Worm (Caenorhabditis elegans) whole organism, late embryonic: ENCODE measurements around the gene emb-9.
A peak's percentile ranks its signal among the peaks of the same experiment; 100 is the strongest.

Experiments used
- C38D4.7 ChIP-seq: fragments of 200-800 bp; sonication (Bioruptor generic); optimal IDR thresholded peaks from 2 replicates; lab custom pipeline; 2018; ENCODE audit warnings: mild to moderate bottlenecking, missing genetic modification characterization, moderate library complexity, missing compliant biosample characterization
- F13H6.1 ChIP-seq: sonication (generic microtip); optimal IDR thresholded peaks from 2 replicates; lab custom pipeline; 2016; ENCODE audit warnings: missing genetic modification characterization, missing compliant biosample characterization
- K09A11.1 ChIP-seq: sonication (generic microtip); optimal IDR thresholded peaks from 2 replicates; lab custom pipeline; 2017; ENCODE audit warnings: antibody characterized with exemption, mild to moderate bottlenecking, missing genetic modification characterization, missing compliant biosample characterization; ENCODE audit not compliant: insufficient read depth
- ama-1 ChIP-seq: fragments of 150-350 bp; optimal IDR thresholded peaks from 2 replicates; lab custom pipeline; 2014
- ceh-18 ChIP-seq: sonication (generic microtip); optimal IDR thresholded peaks from 2 replicates; lab custom pipeline; 2016; ENCODE audit warnings: missing genetic modification characterization, missing compliant biosample characterization
- ceh-2 ChIP-seq: sonication (generic microtip); optimal IDR thresholded peaks from 2 replicates; lab custom pipeline; 2016; ENCODE audit warnings: missing genotype, missing genetic modification characterization, missing compliant biosample characterization
- ceh-45 ChIP-seq: fragments of 200-800 bp; sonication (Bioruptor generic); IDR thresholded peaks from 2 replicates; pipeline ENCODE4 v1.3.6; 2022; ENCODE audit warnings: missing genetic modification reagents, missing genetic modification characterization, missing compliant biosample characterization
- ceh-48 ChIP-seq: sonication (generic microtip); optimal IDR thresholded peaks from 2 replicates; lab custom pipeline; 2016; ENCODE audit warnings: missing genetic modification characterization, inconsistent platforms, missing compliant biosample characterization
- ceh-6 ChIP-seq: fragments of 200-800 bp; sonication (Bioruptor generic); optimal IDR thresholded peaks from 2 replicates; lab custom pipeline; 2018; ENCODE audit warnings: mild to moderate bottlenecking, missing genetic modification characterization, missing compliant biosample characterization
- ceh-9 ChIP-seq: sonication (generic microtip); optimal IDR thresholded peaks from 2 replicates; lab custom pipeline; 2016; ENCODE audit warnings: mild to moderate bottlenecking, missing genetic modification characterization, inconsistent platforms, missing compliant biosample characterization
- che-1 ChIP-seq: sonication (generic microtip); optimal IDR thresholded peaks from 2 replicates; lab custom pipeline; 2016; ENCODE audit warnings: mild to moderate bottlenecking, missing genetic modification characterization, missing compliant biosample characterization
- dmd-4 ChIP-seq: sonication (generic microtip); optimal IDR thresholded peaks from 2 replicates; lab custom pipeline; 2016; ENCODE audit warnings: borderline replicate concordance, missing genetic modification characterization, missing compliant biosample characterization
- elt-2 ChIP-seq: sonication (generic microtip); optimal IDR thresholded peaks from 2 replicates; lab custom pipeline; 2016; ENCODE audit warnings: missing genetic modification reagents, missing genetic modification characterization, missing compliant biosample characterization
- hlh-15 ChIP-seq: sonication (generic microtip); optimal IDR thresholded peaks from 2 replicates; lab custom pipeline; 2016; ENCODE audit warnings: missing genetic modification characterization, missing compliant biosample characterization
- hlh-6 ChIP-seq: sonication (generic microtip); optimal IDR thresholded peaks from 2 replicates; lab custom pipeline; 2016; ENCODE audit warnings: missing genotype, missing genetic modification characterization, missing compliant biosample characterization
- lin-11 ChIP-seq: fragments of 200-800 bp; sonication (Bioruptor generic); optimal IDR thresholded peaks from 2 replicates; lab custom pipeline; 2018; ENCODE audit warnings: mild to moderate bottlenecking, missing genetic modification characterization, missing compliant biosample characterization
- mec-3 ChIP-seq: sonication (generic microtip); optimal IDR thresholded peaks from 2 replicates; lab custom pipeline; 2016; ENCODE audit warnings: borderline replicate concordance, missing genetic modification characterization, missing compliant biosample characterization
- nfya-1 ChIP-seq: sonication (generic microtip); optimal IDR thresholded peaks from 2 replicates; lab custom pipeline; 2017; ENCODE audit warnings: missing genetic modification characterization, mild to moderate bottlenecking, missing compliant biosample characterization, antibody characterized with exemption, moderate library complexity
- nhr-11 ChIP-seq: fragments of 150-350 bp; optimal IDR thresholded peaks from 2 replicates; lab custom pipeline; 2014; ENCODE audit warnings: missing biosample characterization, missing genetic modification characterization
- nhr-232 ChIP-seq: sonication (generic microtip); optimal IDR thresholded peaks from 2 replicates; lab custom pipeline; 2016; ENCODE audit warnings: missing genetic modification characterization, missing compliant biosample characterization
- pag-3 ChIP-seq: sonication (generic microtip); optimal IDR thresholded peaks from 2 replicates; lab custom pipeline; 2016; ENCODE audit warnings: missing compliant biosample characterization, missing genetic modification characterization, borderline replicate concordance
- pat-9 ChIP-seq: fragments of 200-800 bp; sonication (Bioruptor generic); optimal IDR thresholded peaks from 2 replicates; lab custom pipeline; 2018; ENCODE audit warnings: mild to moderate bottlenecking, missing genetic modification characterization, moderate library complexity, missing compliant biosample characterization
- ref-2 ChIP-seq: sonication (generic microtip); optimal IDR thresholded peaks from 2 replicates; lab custom pipeline; 2016; ENCODE audit warnings: missing genetic modification characterization, missing compliant biosample characterization
- rnt-1 ChIP-seq: sonication (generic microtip); optimal IDR thresholded peaks from 2 replicates; lab custom pipeline; 2016; ENCODE audit warnings: missing genetic modification characterization, missing compliant biosample characterization
- sox-2 ChIP-seq: fragments of 200-800 bp; sonication (Bioruptor generic); IDR thresholded peaks from 2 replicates; pipeline ENCODE4 v1.3.6; 2022; ENCODE audit warnings: missing genetic modification reagents, missing genetic modification characterization, missing compliant biosample characterization
- sox-4 ChIP-seq: sonication (generic microtip); optimal IDR thresholded peaks from 2 replicates; lab custom pipeline; 2017; ENCODE audit warnings: mild to moderate bottlenecking, missing genetic modification characterization, inconsistent platforms, missing compliant biosample characterization
- syd-9 ChIP-seq: sonication (generic microtip); optimal IDR thresholded peaks from 2 replicates; lab custom pipeline; 2016; ENCODE audit warnings: mild to moderate bottlenecking, missing genetic modification characterization, moderate library complexity, missing compliant biosample characterization
- ttx-3 ChIP-seq: sonication (generic microtip); optimal IDR thresholded peaks from 2 replicates; lab custom pipeline; 2016; ENCODE audit warnings: missing genetic modification reagents, missing genetic modification characterization, missing compliant biosample characterization
- unc-3 ChIP-seq, 2 experiments: fragments of 200-800 bp in 1 of 2; sonication (Bioruptor generic) in 1 of 2; sonication (generic microtip) in 1 of 2; conservative IDR thresholded peaks in 1 of 2; optimal IDR thresholded peaks in 1 of 2; 2 replicates each; pipeline versions ENCODE4 v1.3.6 to Lab custom; 2016 to 2022; ENCODE audit warnings: missing compliant biosample characterization in 2 of 2, missing genetic modification characterization in 2 of 2, missing genetic modification reagents in 1 of 2
- unc-42 ChIP-seq: sonication (generic microtip); optimal IDR thresholded peaks from 2 replicates; lab custom pipeline; 2016; ENCODE audit warnings: missing genotype, missing genetic modification characterization, missing compliant biosample characterization
- zip-5 ChIP-seq: sonication (generic microtip); optimal IDR thresholded peaks from 2 replicates; lab custom pipeline; 2016; ENCODE audit warnings: missing genetic modification characterization, missing compliant biosample characterization
- ztf-16 ChIP-seq: sonication (generic microtip); optimal IDR thresholded peaks from 2 replicates; lab custom pipeline; 2017; ENCODE audit warnings: missing genetic modification characterization, missing compliant biosample characterization

Gene emb-9

DNA sequence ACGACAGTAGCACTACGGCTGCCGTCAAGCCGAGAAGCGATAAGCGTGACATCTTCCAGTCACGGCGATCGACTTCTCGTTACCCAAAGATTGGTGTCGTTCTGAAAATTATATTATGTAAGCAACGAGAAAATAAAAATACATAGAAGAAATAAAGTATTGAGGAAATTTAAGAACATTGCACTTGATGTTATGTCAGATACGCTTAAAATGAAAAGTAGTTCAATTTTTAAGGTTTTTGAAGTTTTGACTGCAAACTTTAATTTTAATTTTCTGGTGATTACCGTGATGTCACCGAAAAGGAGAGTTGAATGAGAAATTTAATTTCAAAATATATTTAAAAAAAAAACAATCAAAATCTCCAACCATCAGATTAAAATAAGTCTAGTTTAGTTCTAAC, at the start of gene emb-9:
Gene emb-9 (minus strand): TSS at position 101 of the 400 bp plus-strand sequence.
- TF ChIP-seq ref-2 (tag; lab: Kevin White, UChicago) (no peak), ceh-45 (GFP tag; lab: Robert Waterston, UW) (no peak), nhr-232 (tag; lab: Kevin White, UChicago) (no peak), che-1 (tag; lab: Kevin White, UChicago) (no peak), unc-42 (no peak), ceh-18 (tag; lab: Kevin White, UChicago) (no peak), ttx-3 (tag; lab: Kevin White, UChicago) (no peak), C38D4.7 (GFP tag; lab: Kevin White, UChicago) (no peak), nhr-11 (tag; lab: Kevin White, UChicago) (no peak), ztf-16 (tag; lab: Kevin White, UChicago) (no peak)

DNA sequence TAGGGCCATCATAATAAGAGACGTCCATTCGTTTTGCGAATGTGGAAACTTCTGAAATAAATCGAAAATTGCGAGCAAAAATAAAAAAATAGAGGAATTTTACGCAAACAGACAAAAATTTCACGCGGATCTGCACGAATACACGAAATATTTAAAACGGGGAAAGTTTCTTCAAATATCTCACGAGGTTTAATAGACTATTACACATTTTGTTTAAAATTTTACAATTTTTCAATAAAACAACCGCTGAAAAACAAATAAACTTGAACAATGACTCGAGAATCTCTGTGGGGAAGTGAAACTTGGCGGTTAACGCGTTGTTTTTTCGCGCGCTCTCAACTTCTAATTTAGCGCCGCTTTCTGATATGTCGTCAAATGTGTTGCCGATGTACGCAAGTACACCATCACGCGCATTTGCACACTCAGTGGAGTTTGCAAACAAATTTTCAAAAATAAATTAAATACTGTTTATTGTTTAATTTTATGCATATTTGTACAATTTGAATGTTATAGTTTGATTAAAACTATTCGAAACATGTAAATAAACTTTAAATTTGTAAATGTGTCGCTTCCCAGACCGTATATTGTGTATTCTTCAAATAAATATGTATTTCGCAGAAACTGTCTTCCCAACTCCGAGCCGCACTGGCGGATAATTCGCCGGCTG, 49.0 kb upstream of the emb-9 start, which contains the start of the genes gpr-2 and rgr-1:
Gene gpr-2 (minus strand): TSS at position 51 of the 667 bp plus-strand sequence.
Gene rgr-1 (plus strand): TSS at position 617 of the 667 bp plus-strand sequence.
- TF ChIP-seq sox-4 (tag; lab: Kevin White, UChicago) = no peak
- peak; percentile 31 for TF ChIP-seq nfya-1 (tag; lab: Kevin White, UChicago)

DNA sequence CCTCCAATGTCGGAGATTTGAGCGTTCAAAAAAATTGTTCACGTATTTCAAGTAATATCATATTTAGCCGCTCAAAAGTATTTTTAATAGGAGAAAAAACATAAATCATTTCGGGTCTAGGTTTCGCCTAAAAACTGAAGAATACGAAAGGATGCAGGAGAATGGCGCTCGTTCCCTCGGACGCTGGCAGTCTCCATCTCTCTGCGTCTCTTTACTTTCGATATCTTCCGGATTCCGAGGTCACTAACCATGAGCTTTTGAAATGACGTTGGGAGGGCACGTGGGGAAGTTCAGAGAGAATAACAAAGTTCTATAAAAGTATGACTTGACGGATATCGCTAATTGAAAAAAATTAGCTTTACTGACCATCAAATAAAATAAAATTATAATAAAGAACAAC, 46.7 kb upstream of the emb-9 start:
- no peak for TF ChIP-seq ceh-6 (GFP tag; lab: Kevin White, UChicago)
- no peak for TF ChIP-seq hlh-15 (tag; lab: Kevin White, UChicago)
- no peak for TF ChIP-seq nhr-232 (tag; lab: Kevin White, UChicago)
- no peak for TF ChIP-seq ref-2 (tag; lab: Kevin White, UChicago)
- no peak for TF ChIP-seq K09A11.1 (tag; lab: Kevin White, UChicago)
- TF ChIP-seq nhr-11 (tag; lab: Kevin White, UChicago) = no peak
- no peak for TF ChIP-seq sox-2 (GFP tag; lab: Robert Waterston, UW)
- TF ChIP-seq ceh-9 (tag; lab: Kevin White, UChicago) = no peak
- TF ChIP-seq pag-3 (tag; lab: Kevin White, UChicago) = no peak
- TF ChIP-seq unc-3 (GFP tag; conservative IDR thresholded peaks at IDR 0.05; lab: Robert Waterston, UW) = no peak
- no peak for TF ChIP-seq unc-3 (tag; optimal IDR thresholded peaks at IDR 0.05; lab: Kevin White, UChicago)
- no peak for TF ChIP-seq elt-2 (tag; lab: Kevin White, UChicago)
- TF ChIP-seq, all 69 proteins: peak for 0

DNA sequence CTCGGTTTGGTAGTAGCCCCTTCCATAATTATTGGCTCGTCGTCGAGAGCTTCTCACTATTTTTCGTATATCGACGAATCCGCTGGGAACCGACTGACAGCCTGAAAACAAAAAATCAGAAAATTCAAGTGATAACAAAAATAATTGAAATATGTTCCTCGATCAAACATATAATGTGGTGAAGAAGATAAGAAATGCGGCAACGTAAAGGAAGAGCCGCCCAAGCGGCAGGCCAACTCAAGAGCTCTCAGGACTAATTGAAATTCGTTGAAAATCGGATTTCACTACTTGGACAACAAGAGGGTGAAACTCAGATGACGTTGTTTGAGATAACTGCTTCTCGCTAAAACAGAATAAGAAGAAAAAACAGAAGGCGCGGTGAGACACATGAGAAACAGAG, 45.8 kb upstream of the emb-9 start, which contains the start of gene slc-17.2:
Gene slc-17.2 (minus strand): TSS at position 101 of the 400 bp plus-strand sequence.
- no peak for TF ChIP-seq hlh-6 (tag; lab: Kevin White, UChicago)
- TF ChIP-seq dmd-4 (tag; lab: Kevin White, UChicago) = no peak
- TF ChIP-seq mec-3 (tag; lab: Kevin White, UChicago) = no peak
- TF ChIP-seq ceh-2 (tag; lab: Kevin White, UChicago) = no peak
- TF ChIP-seq zip-5 (tag; lab: Kevin White, UChicago) = no peak
- TF ChIP-seq unc-42 = no peak
- TF ChIP-seq ceh-48 = no peak
- TF ChIP-seq ztf-16 (tag; lab: Kevin White, UChicago) = no peak
- no peak for TF ChIP-seq ama-1
- TF ChIP-seq ceh-45 (GFP tag; lab: Robert Waterston, UW) = no peak
- no peak for TF ChIP-seq rnt-1
- no peak for TF ChIP-seq pat-9 (tag; lab: Kevin White, UChicago)
- TF ChIP-seq pag-3 (tag; lab: Kevin White, UChicago) = no peak
- no peak for TF ChIP-seq lin-11
- TF ChIP-seq F13H6.1 (tag; lab: Kevin White, UChicago) = no peak

DNA sequence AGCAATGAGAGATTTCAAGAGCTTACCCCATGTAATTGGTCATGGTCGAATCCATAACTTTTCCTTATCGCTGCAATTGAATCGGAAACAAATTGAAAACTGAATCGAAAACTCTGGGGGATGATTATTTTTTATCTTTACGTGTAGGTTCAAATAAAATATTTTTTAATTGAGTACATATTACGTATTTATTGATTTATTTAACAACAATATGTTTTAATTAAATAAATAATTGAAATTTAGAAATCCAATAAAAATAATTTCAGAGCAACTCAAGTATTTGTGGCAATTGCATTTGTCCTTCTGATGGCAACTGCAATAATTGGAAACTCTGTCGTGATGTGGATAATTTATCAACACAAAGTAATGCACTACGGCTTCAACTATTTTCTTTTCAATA, 41.3 kb upstream of the emb-9 start, which contains the start of gene C38C10.3:
Gene C38C10.3 (minus strand): TSS at position 101 of the 400 bp plus-strand sequence.
- no peak for TF ChIP-seq hlh-6 (tag; lab: Kevin White, UChicago)
- no peak for TF ChIP-seq syd-9
- no peak for TF ChIP-seq nhr-232 (tag; lab: Kevin White, UChicago)
